Worm (Caenorhabditis elegans) whole organism, late embryonic: Measurements from ENCODE around the gene ppm-2.

Experiments used
- C38D4.7 ChIP-seq: fragments of 200-800 bp; sonication (Bioruptor generic); optimal IDR thresholded peaks from 2 replicates; lab custom pipeline; 2018; ENCODE audit warnings: mild to moderate bottlenecking, missing genetic modification characterization, moderate library complexity, missing compliant biosample characterization
- F13H6.1 ChIP-seq: sonication (generic microtip); optimal IDR thresholded peaks from 2 replicates; lab custom pipeline; 2016; ENCODE audit warnings: missing genetic modification characterization, missing compliant biosample characterization
- K02D7.2 ChIP-seq: sonication (generic microtip); optimal IDR thresholded peaks from 2 replicates; lab custom pipeline; 2017; ENCODE audit warnings: mild to moderate bottlenecking, missing genetic modification characterization, missing compliant biosample characterization
- K09A11.1 ChIP-seq: sonication (generic microtip); optimal IDR thresholded peaks from 2 replicates; lab custom pipeline; 2017; ENCODE audit warnings: antibody characterized with exemption, mild to moderate bottlenecking, missing genetic modification characterization, missing compliant biosample characterization; ENCODE audit not compliant: insufficient read depth
- Y22D7AL.16 ChIP-seq: sonication (generic microtip); optimal IDR thresholded peaks from 2 replicates; lab custom pipeline; 2016; ENCODE audit warnings: missing genetic modification characterization, missing compliant biosample characterization
- ahr-1 ChIP-seq: sonication (generic microtip); optimal IDR thresholded peaks from 2 replicates; lab custom pipeline; 2016; ENCODE audit warnings: missing genetic modification characterization, missing compliant biosample characterization
- ama-1 ChIP-seq: fragments of 150-350 bp; optimal IDR thresholded peaks from 2 replicates; lab custom pipeline; 2014
- ceh-19 ChIP-seq: fragments of 200-800 bp; sonication (Bioruptor generic); optimal IDR thresholded peaks from 2 replicates; lab custom pipeline; 2018; ENCODE audit warnings: mild to moderate bottlenecking, missing genetic modification characterization, missing compliant biosample characterization
- ceh-2 ChIP-seq: sonication (generic microtip); optimal IDR thresholded peaks from 2 replicates; lab custom pipeline; 2016; ENCODE audit warnings: missing genotype, missing genetic modification characterization, missing compliant biosample characterization
- ceh-22 ChIP-seq: sonication (generic microtip); optimal IDR thresholded peaks from 2 replicates; lab custom pipeline; 2017; ENCODE audit warnings: missing biosample characterization, missing genetic modification characterization
- ceh-31 ChIP-seq: sonication (generic microtip); optimal IDR thresholded peaks from 2 replicates; lab custom pipeline; 2016; ENCODE audit warnings: missing genetic modification characterization, missing compliant biosample characterization
- ceh-6 ChIP-seq: fragments of 200-800 bp; sonication (Bioruptor generic); optimal IDR thresholded peaks from 2 replicates; lab custom pipeline; 2018; ENCODE audit warnings: mild to moderate bottlenecking, missing genetic modification characterization, missing compliant biosample characterization
- dve-1 ChIP-seq: sonication (generic microtip); optimal IDR thresholded peaks from 2 replicates; lab custom pipeline; 2017; ENCODE audit warnings: antibody characterized with exemption, mild to moderate bottlenecking, missing genetic modification characterization, missing compliant biosample characterization
- elt-2 ChIP-seq: sonication (generic microtip); optimal IDR thresholded peaks from 2 replicates; lab custom pipeline; 2016; ENCODE audit warnings: missing genetic modification reagents, missing genetic modification characterization, missing compliant biosample characterization
- ets-4 ChIP-seq: sonication (generic microtip); optimal IDR thresholded peaks from 2 replicates; lab custom pipeline; 2016; ENCODE audit warnings: missing genetic modification characterization, missing compliant biosample characterization
- fax-1 ChIP-seq: sonication (generic microtip); optimal IDR thresholded peaks from 2 replicates; lab custom pipeline; 2016; ENCODE audit warnings: missing genotype, missing genetic modification characterization, missing compliant biosample characterization
- fkh-10 ChIP-seq: fragments of 150-350 bp; optimal IDR thresholded peaks from 2 replicates; lab custom pipeline; 2014; ENCODE audit warnings: missing biosample characterization, missing genetic modification reagents, missing genetic modification characterization
- gmeb-2 ChIP-seq: sonication (generic microtip); optimal IDR thresholded peaks from 2 replicates; lab custom pipeline; 2016; ENCODE audit warnings: missing genetic modification characterization, inconsistent platforms, missing compliant biosample characterization
- hlh-13 ChIP-seq: fragments of 200-800 bp; sonication (Bioruptor generic); optimal IDR thresholded peaks from 2 replicates; lab custom pipeline; 2018; ENCODE audit warnings: mild to moderate bottlenecking, missing genetic modification characterization, missing compliant biosample characterization
- hlh-15 ChIP-seq: sonication (generic microtip); optimal IDR thresholded peaks from 2 replicates; lab custom pipeline; 2016; ENCODE audit warnings: missing genetic modification characterization, missing compliant biosample characterization
- hlh-30 ChIP-seq: sonication (generic microtip); optimal IDR thresholded peaks from 2 replicates; lab custom pipeline; 2017; ENCODE audit warnings: antibody characterized with exemption, missing genetic modification characterization, missing compliant biosample characterization; ENCODE audit not compliant: insufficient read depth
- hlh-8 ChIP-seq: sonication (generic microtip); optimal IDR thresholded peaks from 2 replicates; lab custom pipeline; 2016; ENCODE audit warnings: missing genotype, missing genetic modification characterization, missing compliant biosample characterization
- lin-11 ChIP-seq: fragments of 200-800 bp; sonication (Bioruptor generic); optimal IDR thresholded peaks from 2 replicates; lab custom pipeline; 2018; ENCODE audit warnings: mild to moderate bottlenecking, missing genetic modification characterization, missing compliant biosample characterization
- nhr-11 ChIP-seq: fragments of 150-350 bp; optimal IDR thresholded peaks from 2 replicates; lab custom pipeline; 2014; ENCODE audit warnings: missing biosample characterization, missing genetic modification characterization
- nhr-232 ChIP-seq: sonication (generic microtip); optimal IDR thresholded peaks from 2 replicates; lab custom pipeline; 2016; ENCODE audit warnings: missing genetic modification characterization, missing compliant biosample characterization
- npax-4 ChIP-seq: sonication (generic microtip); optimal IDR thresholded peaks from 2 replicates; lab custom pipeline; 2016; ENCODE audit warnings: missing genetic modification characterization, missing compliant biosample characterization
- odd-2 ChIP-seq: sonication (generic microtip); optimal IDR thresholded peaks from 2 replicates; lab custom pipeline; 2017; ENCODE audit warnings: antibody characterized with exemption, mild to moderate bottlenecking, missing genetic modification characterization, missing compliant biosample characterization
- sox-2 ChIP-seq: fragments of 200-800 bp; sonication (Bioruptor generic); IDR thresholded peaks from 2 replicates; pipeline ENCODE4 v1.3.6; 2022; ENCODE audit warnings: missing genetic modification reagents, missing genetic modification characterization, missing compliant biosample characterization
- syd-9 ChIP-seq: sonication (generic microtip); optimal IDR thresholded peaks from 2 replicates; lab custom pipeline; 2016; ENCODE audit warnings: mild to moderate bottlenecking, missing genetic modification characterization, moderate library complexity, missing compliant biosample characterization
- tbx-2 ChIP-seq: sonication (generic microtip); optimal IDR thresholded peaks from 2 replicates; lab custom pipeline; 2016; ENCODE audit warnings: missing genetic modification characterization, missing compliant biosample characterization
- tbx-7 ChIP-seq: sonication (generic microtip); optimal IDR thresholded peaks from 2 replicates; lab custom pipeline; 2016; ENCODE audit warnings: missing genotype, missing genetic modification characterization, missing compliant biosample characterization
- unc-42 ChIP-seq: sonication (generic microtip); optimal IDR thresholded peaks from 2 replicates; lab custom pipeline; 2016; ENCODE audit warnings: missing genotype, missing genetic modification characterization, missing compliant biosample characterization
- unc-55 ChIP-seq: sonication (generic microtip); optimal IDR thresholded peaks from 2 replicates; lab custom pipeline; 2017; ENCODE audit warnings: missing biosample characterization, missing genetic modification reagents, missing genetic modification characterization

Gene ppm-2

ce11 chrIII:4616071-4616571 is 34.2 kb upstream of the ppm-2 start, which contains the start of gene lips-3:
TSS of gene lips-3 (plus strand) at chrIII:4616528.
- TF ChIP-seq F13H6.1 (peak; percentile 1), tbx-2 (tag; lab: Kevin White, UChicago) (no peak)

ce11 chrIII:4622375-4623130 is 27.7 kb upstream of the ppm-2 start, which contains the start of gene lron-5:
TSS of gene lron-5 (plus strand) at chrIII:4623029.
- TF ChIP-seq unc-42 (tag; lab: Kevin White, UChicago) = peak; percentile 45
- no peak for TF ChIP-seq sox-2
- TF ChIP-seq ama-1 (lab: Kevin White, UChicago) = no peak

- TF ChIP-seq ceh-19 (peak; percentile 61), ahr-1 (no peak), unc-42 (tag; lab: Kevin White, UChicago) (peak; percentile 2), ceh-22 (tag; lab: Kevin White, UChicago) (no peak), ceh-6 (GFP tag; lab: Kevin White, UChicago) (peak; percentile 42), K02D7.2 (tag; lab: Kevin White, UChicago) (peak; percentile 46), gmeb-2 (tag; lab: Kevin White, UChicago) (peak; percentile 28), C38D4.7 (GFP tag; lab: Kevin White, UChicago) (peak; percentile 45), hlh-13 (GFP tag; lab: Kevin White, UChicago) (no peak)
Measured at ce11 chrIII:4626148-4626922, 24.0 kb upstream of the ppm-2 start.

- TF ChIP-seq syd-9 (tag; lab: Kevin White, UChicago) = no peak
- no peak for TF ChIP-seq odd-2
- TF ChIP-seq hlh-8 (tag; lab: Kevin White, UChicago) = no peak
- TF ChIP-seq elt-2 (tag; lab: Kevin White, UChicago) = no peak
- TF ChIP-seq Y22D7AL.16 (tag; lab: Kevin White, UChicago) = no peak
- TF ChIP-seq unc-55 (GFP tag; lab: Kevin White, UChicago) = no peak
- TF ChIP-seq ceh-31 (tag; lab: Kevin White, UChicago) = no peak
- no peak for TF ChIP-seq tbx-2 (tag; lab: Kevin White, UChicago)
- no peak for TF ChIP-seq fkh-10 (GFP tag; lab: Kevin White, UChicago)
- TF ChIP-seq hlh-30 (tag; lab: Kevin White, UChicago) = no peak
- no peak for TF ChIP-seq tbx-7
- TF ChIP-seq npax-4 (tag; lab: Kevin White, UChicago) = no peak
- TF ChIP-seq ama-1 (lab: Kevin White, UChicago) = no peak
- TF ChIP-seq nhr-11 (tag; lab: Kevin White, UChicago) = no peak
- TF ChIP-seq hlh-15 = no peak
Measured at ce11 chrIII:4628165-4628564, 22.1 kb upstream of the ppm-2 start, which contains the start of gene clec-151. TSS of gene clec-151 (plus strand) at chrIII:4628465.

ce11 chrIII:4634947-4635346 is 15.3 kb upstream of the ppm-2 start, which contains the start of gene clec-153:
TSS of gene clec-153 (plus strand) at chrIII:4635247.
- TF ChIP-seq Y22D7AL.16 (tag; lab: Kevin White, UChicago) (no peak), nhr-232 (tag; lab: Kevin White, UChicago) (no peak), ceh-2 (tag; lab: Kevin White, UChicago) (no peak), F13H6.1 (no peak), dve-1 (tag; lab: Kevin White, UChicago) (no peak), K09A11.1 (no peak), fax-1 (tag; lab: Kevin White, UChicago) (no peak), lin-11 (tag; lab: Kevin White, UChicago) (no peak), unc-42 (tag; lab: Kevin White, UChicago) (no peak), ets-4 (tag; lab: Kevin White, UChicago) (no peak)
